Worm (Caenorhabditis elegans) whole organism, L2 larva: ENCODE measurements around the gene T05H10.8.

Experiments used
- C34F6.9 ChIP-seq: fragments of 150-350 bp; optimal IDR thresholded peaks from 2 replicates; lab custom pipeline; 2014; ENCODE audit warnings: missing biosample characterization, missing genetic modification characterization
- F13H6.1 ChIP-seq: sonication (generic microtip); optimal IDR thresholded peaks from 2 replicates; lab custom pipeline; 2016; ENCODE audit warnings: missing genetic modification characterization, missing compliant biosample characterization
- Y55F3AM.14 ChIP-seq: fragments of 200-800 bp; sonication (Bioruptor generic); optimal IDR thresholded peaks from 2 replicates; lab custom pipeline; 2018; ENCODE audit warnings: mild to moderate bottlenecking, missing genetic modification characterization, missing compliant biosample characterization
- ZK546.5 ChIP-seq: sonication (generic microtip); optimal IDR thresholded peaks from 2 replicates; lab custom pipeline; 2017; ENCODE audit warnings: missing biosample characterization, missing genetic modification characterization
- alr-1 ChIP-seq: fragments of 150-350 bp; optimal IDR thresholded peaks from 2 replicates; lab custom pipeline; 2014; ENCODE audit warnings: missing biosample characterization, missing genetic modification characterization
- aly-2 ChIP-seq: fragments of 150-350 bp; optimal IDR thresholded peaks from 2 replicates; lab custom pipeline; 2014; ENCODE audit warnings: missing biosample characterization, missing genetic modification characterization
- ama-1 ChIP-seq: fragments of 150-350 bp; optimal IDR thresholded peaks from 2 replicates; lab custom pipeline; 2018; ENCODE audit warnings: inconsistent platforms
- ceh-16 ChIP-seq: fragments of 150-350 bp; optimal IDR thresholded peaks from 2 replicates; lab custom pipeline; 2014; ENCODE audit warnings: missing biosample characterization, missing genetic modification characterization
- ceh-82 ChIP-seq: fragments of 150-350 bp; optimal IDR thresholded peaks from 2 replicates; lab custom pipeline; 2014; ENCODE audit warnings: missing biosample characterization, missing genetic modification characterization
- crh-2 ChIP-seq: sonication (generic microtip); optimal IDR thresholded peaks from 2 replicates; lab custom pipeline; 2017; ENCODE audit warnings: missing biosample characterization, missing genetic modification characterization
- dmd-4 ChIP-seq: sonication (generic microtip); optimal IDR thresholded peaks from 2 replicates; lab custom pipeline; 2017; ENCODE audit warnings: missing biosample characterization, missing genetic modification characterization
- egl-27 ChIP-seq: sonication (generic microtip); optimal IDR thresholded peaks from 3 replicates; lab custom pipeline; 2017; ENCODE audit warnings: missing biosample characterization, missing genetic modification reagents, missing genetic modification characterization
- elt-1 ChIP-seq: fragments of 150-350 bp; optimal IDR thresholded peaks from 2 replicates; lab custom pipeline; 2014; ENCODE audit warnings: missing biosample characterization, missing genetic modification characterization
- elt-3 ChIP-seq: sonication (generic microtip); optimal IDR thresholded peaks from 2 replicates; lab custom pipeline; 2017; ENCODE audit warnings: missing biosample characterization, missing genetic modification characterization
- fos-1 ChIP-seq: fragments of 150-350 bp; optimal IDR thresholded peaks from 2 replicates; lab custom pipeline; 2014; ENCODE audit warnings: missing biosample characterization, missing genetic modification characterization
- gmeb-1 ChIP-seq: fragments of 150-350 bp; optimal IDR thresholded peaks from 2 replicates; lab custom pipeline; 2014; ENCODE audit warnings: missing biosample characterization, missing genetic modification characterization
- lin-11 ChIP-seq: fragments of 150-350 bp; sonication (generic microtip); optimal IDR thresholded peaks from 2 replicates; lab custom pipeline; 2014; ENCODE audit warnings: missing biosample characterization, missing genetic modification characterization, inconsistent platforms, mixed read lengths
- lin-13 ChIP-seq: fragments of 150-350 bp; optimal IDR thresholded peaks from 2 replicates; lab custom pipeline; 2014; ENCODE audit warnings: missing biosample characterization, missing genetic modification reagents, missing genetic modification characterization
- lin-39 ChIP-seq: fragments of 150-350 bp; optimal IDR thresholded peaks from 2 replicates; lab custom pipeline; 2014; ENCODE audit warnings: missing biosample characterization, missing genetic modification reagents, missing genetic modification characterization
- lsy-2 ChIP-seq, 2 experiments: fragments of 150-350 bp in 1 of 2; sonication (generic microtip) in 1 of 2; optimal IDR thresholded peaks; 2 replicates each; lab custom pipeline; 2014 to 2017; ENCODE audit warnings: missing biosample characterization in 2 of 2, missing genetic modification characterization in 2 of 2
- mab-5 ChIP-seq: fragments of 150-350 bp; optimal IDR thresholded peaks from 2 replicates; lab custom pipeline; 2014; ENCODE audit warnings: missing biosample characterization, missing genetic modification characterization
- mbf-1 ChIP-seq: sonication (generic microtip); optimal IDR thresholded peaks from 2 replicates; lab custom pipeline; 2017; ENCODE audit warnings: missing biosample characterization, missing genetic modification characterization
- mdl-1 ChIP-seq, 2 experiments: fragments of 150-350 bp in 1 of 2; sonication (generic microtip) in 1 of 2; optimal IDR thresholded peaks; 2 replicates each; lab custom pipeline; 2017; ENCODE audit warnings: missing biosample characterization in 2 of 2, missing genetic modification characterization in 2 of 2
- nhr-10 ChIP-seq: sonication (generic microtip); optimal IDR thresholded peaks from 2 replicates; lab custom pipeline; 2017; ENCODE audit warnings: missing biosample characterization, missing genetic modification characterization
- nhr-11 ChIP-seq: fragments of 150-350 bp; optimal IDR thresholded peaks from 2 replicates; lab custom pipeline; 2014; ENCODE audit warnings: missing biosample characterization, missing genetic modification characterization
- nhr-129 ChIP-seq: fragments of 150-350 bp; optimal IDR thresholded peaks from 2 replicates; lab custom pipeline; 2014; ENCODE audit warnings: missing biosample characterization, missing genetic modification characterization
- nhr-21 ChIP-seq: fragments of 150-350 bp; optimal IDR thresholded peaks from 2 replicates; lab custom pipeline; 2014; ENCODE audit warnings: missing biosample characterization, missing genetic modification characterization
- nhr-23 ChIP-seq: fragments of 150-350 bp; optimal IDR thresholded peaks from 2 replicates; lab custom pipeline; 2014; ENCODE audit warnings: missing biosample characterization, missing genetic modification reagents, missing genetic modification characterization
- nhr-25 ChIP-seq: fragments of 150-350 bp; sonication (generic microtip); optimal IDR thresholded peaks from 3 replicates; lab custom pipeline; 2014; ENCODE audit warnings: missing biosample characterization, missing genetic modification characterization
- nhr-77 ChIP-seq: fragments of 150-350 bp; optimal IDR thresholded peaks from 2 replicates; lab custom pipeline; 2014; ENCODE audit warnings: missing biosample characterization, missing genetic modification characterization
- peb-1 ChIP-seq: fragments of 150-350 bp; optimal IDR thresholded peaks from 2 replicates; lab custom pipeline; 2014; ENCODE audit warnings: missing biosample characterization, missing genetic modification characterization
- sem-4 ChIP-seq: fragments of 150-350 bp; optimal IDR thresholded peaks from 2 replicates; lab custom pipeline; 2014; ENCODE audit warnings: missing biosample characterization, missing genetic modification reagents, missing genetic modification characterization
- skn-1 ChIP-seq: sonication (generic microtip); optimal IDR thresholded peaks from 2 replicates; lab custom pipeline; 2017; ENCODE audit warnings: missing biosample characterization, missing genetic modification characterization
- sma-3 ChIP-seq: sonication (generic microtip); optimal IDR thresholded peaks from 2 replicates; lab custom pipeline; 2016; ENCODE audit warnings: missing genetic modification reagents, missing genetic modification characterization, missing compliant biosample characterization
- sma-9 ChIP-seq, 2 experiments: fragments of 150-350 bp in 1 of 2; sonication (generic microtip) in 1 of 2; optimal IDR thresholded peaks; 2 replicates each; lab custom pipeline; 2014 to 2016; ENCODE audit warnings: missing genetic modification characterization in 2 of 2, mild to moderate bottlenecking in 1 of 2, missing biosample characterization in 1 of 2, missing compliant biosample characterization in 1 of 2, missing genetic modification reagents in 1 of 2, moderate library complexity in 1 of 2
- unc-39 ChIP-seq: fragments of 150-350 bp; optimal IDR thresholded peaks from 2 replicates; lab custom pipeline; 2014; ENCODE audit warnings: missing biosample characterization, missing genetic modification characterization
- unc-55 ChIP-seq: fragments of 150-350 bp; sonication (generic microtip); optimal IDR thresholded peaks from 3 replicates; lab custom pipeline; 2014; ENCODE audit warnings: missing biosample characterization, missing genetic modification reagents, missing genetic modification characterization
- unc-62 ChIP-seq: fragments of 150-350 bp; optimal IDR thresholded peaks from 2 replicates; lab custom pipeline; 2014; ENCODE audit warnings: missing biosample characterization, missing genetic modification reagents, missing genetic modification characterization
- ztf-1 ChIP-seq: fragments of 200-800 bp; sonication (Bioruptor generic); conservative IDR thresholded peaks from 2 replicates; pipeline ENCODE4 v1.3.6; 2022; ENCODE audit warnings: missing genetic modification characterization, missing compliant biosample characterization
- ztf-4 ChIP-seq: fragments of 150-350 bp; optimal IDR thresholded peaks from 2 replicates; lab custom pipeline; 2014; ENCODE audit warnings: missing biosample characterization, missing genetic modification characterization

T05H10.8 gene

ce11 chrII:8037246-8037645, 21.6 kb upstream of the T05H10.8 start, which contains the start of gene arp-6:
TSS of gene arp-6 (minus strand) at chrII:8037346.
- TF ChIP-seq mdl-1 (tag; optimal IDR thresholded peaks at IDR 0.05; lab: Kevin White, UChicago), result no peak
- TF ChIP-seq, all 48 proteins: peak for 0

- TF ChIP-seq nhr-129 (tag; lab: Kevin White, UChicago), result no peak
- TF ChIP-seq nhr-25 (tag; lab: Kevin White, UChicago), result no peak
- no peak for TF ChIP-seq sma-9 (GFP tag; optimal IDR thresholded peaks at IDR 0.05; lab: Kevin White, UChicago)
- no peak for TF ChIP-seq sma-9 (tag; optimal IDR thresholded peaks at IDR 0.05; lab: Kevin White, UChicago)
- TF ChIP-seq mab-5 (tag; lab: Kevin White, UChicago), result no peak
- no peak for TF ChIP-seq alr-1
- TF ChIP-seq elt-3 (tag; lab: Kevin White, UChicago), result no peak
- TF ChIP-seq mdl-1 (tag; optimal IDR thresholded peaks at IDR 0.05; lab: Kevin White, UChicago), result no peak
- TF ChIP-seq sem-4 (tag; lab: Kevin White, UChicago), result no peak
Measured at ce11 chrII:8037863-8038262, 21.0 kb upstream of the T05H10.8 start, which contains the start of gene C08B11.9. TSS of gene C08B11.9 (minus strand) at chrII:8038169.

ce11 chrII:8039416-8039815, 19.5 kb upstream of the T05H10.8 start, which contains the start of the genes ubh-4 and algn-6:
TSS of gene ubh-4 (minus strand) at chrII:8039597.
TSS of gene algn-6 (plus strand) at chrII:8039802.
- TF ChIP-seq egl-27 (tag; lab: Kevin White, UChicago) (no peak), ceh-82 (tag; lab: Kevin White, UChicago) (no peak), fos-1 (tag; lab: Kevin White, UChicago) (peak; percentile 45), Y55F3AM.14 (GFP tag; lab: Kevin White, UChicago) (no peak), nhr-25 (tag; lab: Kevin White, UChicago) (no peak), nhr-77 (tag; lab: Kevin White, UChicago) (no peak), peb-1 (tag; lab: Kevin White, UChicago) (no peak), skn-1 (tag; lab: Kevin White, UChicago) (peak; percentile 53), lin-39 (tag; lab: Kevin White, UChicago) (no peak), ama-1 (lab: Kevin White, UChicago) (no peak), unc-55 (GFP tag; lab: Kevin White, UChicago) (peak; percentile 72), nhr-11 (tag; lab: Kevin White, UChicago) (no peak), lin-13 (GFP tag; lab: Kevin White, UChicago) (peak; percentile 6), nhr-21 (tag; lab: Kevin White, UChicago) (no peak), ztf-4 (tag; lab: Kevin White, UChicago) (no peak), ZK546.5 (tag; lab: Kevin White, UChicago) (no peak), elt-1 (no peak), crh-2 (peak; percentile 62), F13H6.1 (tag; lab: Kevin White, UChicago) (no peak), ceh-16 (no peak), sma-3 (GFP tag; lab: Kevin White, UChicago) (peak; percentile 66), mdl-1 (tag; optimal IDR thresholded peaks at IDR 0.05; lab: Kevin White, UChicago) (no peak), dmd-4 (tag; lab: Kevin White, UChicago) (no peak), lin-11 (tag; lab: Kevin White, UChicago) (no peak), aly-2 (tag; lab: Kevin White, UChicago) (no peak), ztf-1 (GFP tag; lab: Robert Waterston, UW) (no peak), sem-4 (tag; lab: Kevin White, UChicago) (no peak), C34F6.9 (peak; percentile 86), nhr-23 (no peak), unc-39 (tag; lab: Kevin White, UChicago) (no peak), nhr-129 (tag; lab: Kevin White, UChicago) (peak; percentile 61), mbf-1 (tag; lab: Kevin White, UChicago) (no peak), nhr-10 (no peak), unc-62 (GFP tag; lab: Kevin White, UChicago) (no peak), sma-9 (GFP tag; optimal IDR thresholded peaks at IDR 0.05; lab: Kevin White, UChicago) (peak; percentile 26), sma-9 (tag; optimal IDR thresholded peaks at IDR 0.05; lab: Kevin White, UChicago) (no peak), lsy-2 (tag; optimal IDR thresholded peaks at IDR 0.05; lab: Kevin White, UChicago) (peak; percentile 57 to 96), gmeb-1 (tag; lab: Kevin White, UChicago) (peak; percentile 59), mab-5 (tag; lab: Kevin White, UChicago) (no peak)
